Fruit fly (Drosophila melanogaster) whole organism, pupa: ENCODE data around the gene Polr2C.

Experiments used
- CG10348 ChIP-seq: fragments of 200-800 bp; sonication (Bioruptor generic); IDR thresholded peaks from 2 replicates; pipeline ENCODE4 v1.3.6; 2022; ENCODE audit warnings: missing biosample characterization, missing genetic modification characterization
- CG12605 ChIP-seq: fragments of 200-800 bp; sonication (Bioruptor generic); IDR thresholded peaks from 2 replicates; pipeline ENCODE4 v1.3.6; 2022; ENCODE audit warnings: missing biosample characterization, missing genetic modification characterization
- CG13204 ChIP-seq: fragments of 200-800 bp; sonication (Bioruptor generic); optimal IDR thresholded peaks from 2 replicates; lab custom pipeline; 2018; ENCODE audit warnings: missing biosample characterization, mild to moderate bottlenecking, missing genetic modification characterization, moderate library complexity
- CG14655 ChIP-seq: fragments of 200-800 bp; sonication (Bioruptor generic); optimal IDR thresholded peaks from 3 replicates; lab custom pipeline; 2017; ENCODE audit warnings: mild to moderate bottlenecking, missing biosample characterization, missing genetic modification reagents, missing genetic modification characterization
- CG15710 ChIP-seq: fragments of 200-800 bp; sonication (Bioruptor generic); optimal IDR thresholded peaks from 2 replicates; lab custom pipeline; 2018; ENCODE audit warnings: missing biosample characterization, mild to moderate bottlenecking, missing genetic modification characterization, moderate library complexity
- CG8301 ChIP-seq: fragments of 200-800 bp; sonication (Bioruptor generic); optimal IDR thresholded peaks from 2 replicates; lab custom pipeline; 2018; ENCODE audit warnings: missing biosample characterization, mild to moderate bottlenecking, missing genetic modification characterization
- D1 ChIP-seq: fragments of 200-800 bp; sonication (Bioruptor generic); optimal IDR thresholded peaks from 2 replicates; lab custom pipeline; 2018; ENCODE audit warnings: missing biosample characterization, mild to moderate bottlenecking, missing genetic modification characterization, moderate library complexity
- EcR ChIP-seq: fragments of 200-800 bp; sonication (Bioruptor generic); optimal IDR thresholded peaks from 3 replicates; lab custom pipeline; 2019; ENCODE audit warnings: missing biosample characterization, missing genetic modification characterization, mild to moderate bottlenecking, moderate library complexity, missing genetic modification reagents
- Pif1B ChIP-seq: fragments of 200-800 bp; sonication (Bioruptor generic); optimal IDR thresholded peaks from 3 replicates; lab custom pipeline; 2016; ENCODE audit warnings: missing biosample characterization, missing genetic modification characterization
- fd96Ca ChIP-seq: fragments of 200-800 bp; sonication (Bioruptor generic); IDR thresholded peaks from 3 replicates; pipeline ENCODE4 v1.3.6; 2022; ENCODE audit warnings: missing biosample characterization, missing genetic modification characterization
- gl ChIP-seq: fragments of 200-800 bp; sonication (Bioruptor generic); optimal IDR thresholded peaks from 2 replicates; lab custom pipeline; 2018; ENCODE audit warnings: missing biosample characterization, mild to moderate bottlenecking, missing genetic modification characterization
- rn ChIP-seq: fragments of 200-800 bp; sonication (Bioruptor generic); IDR thresholded peaks from 2 replicates; pipeline ENCODE4 v1.3.6; 2022; ENCODE audit warnings: missing biosample characterization, missing genetic modification characterization

DNA sequence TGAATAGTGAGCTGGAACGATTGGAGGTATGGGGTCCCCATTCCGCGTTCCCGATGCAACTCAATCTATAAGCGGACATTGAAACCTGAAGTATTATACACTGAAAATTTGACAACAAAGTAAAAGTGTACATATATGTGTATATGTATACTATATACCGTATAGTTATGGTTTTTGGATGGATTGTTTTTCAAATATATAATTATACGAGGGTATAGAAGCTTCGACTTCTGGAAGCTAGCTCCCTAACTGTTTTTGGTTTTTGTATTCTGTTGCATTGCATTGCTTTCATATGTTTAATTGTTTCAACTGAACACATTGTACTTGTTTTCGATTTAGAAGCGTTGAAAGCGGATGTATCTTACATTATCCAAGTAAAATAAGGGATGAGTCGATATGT, 20.0 kb upstream of the Polr2C start, which contains the start of gene CG16888:
- TF ChIP-seq rn (no peak), D1 (tag; lab: Kevin White, UChicago) (no peak), CG13204 (GFP tag; lab: Kevin White, UChicago) (no peak), EcR (GFP tag; lab: Kevin White, UChicago) (no peak), Pif1B (GFP tag; lab: Kevin White, UChicago) (no peak), CG14655 (no peak), gl (tag; lab: Kevin White, UChicago) (no peak), CG10348 (GFP tag; lab: Robert Waterston, UW) (no peak), CG15710 (tag; lab: Kevin White, UChicago) (no peak), fd96Ca (GFP tag; lab: Robert Waterston, UW) (no peak), CG12605 (GFP tag; lab: Robert Waterston, UW) (no peak), CG8301 (tag; lab: Kevin White, UChicago) (no peak)
